Worm (Caenorhabditis elegans): ENCODE results near the gene C50E3.7.

DNA sequence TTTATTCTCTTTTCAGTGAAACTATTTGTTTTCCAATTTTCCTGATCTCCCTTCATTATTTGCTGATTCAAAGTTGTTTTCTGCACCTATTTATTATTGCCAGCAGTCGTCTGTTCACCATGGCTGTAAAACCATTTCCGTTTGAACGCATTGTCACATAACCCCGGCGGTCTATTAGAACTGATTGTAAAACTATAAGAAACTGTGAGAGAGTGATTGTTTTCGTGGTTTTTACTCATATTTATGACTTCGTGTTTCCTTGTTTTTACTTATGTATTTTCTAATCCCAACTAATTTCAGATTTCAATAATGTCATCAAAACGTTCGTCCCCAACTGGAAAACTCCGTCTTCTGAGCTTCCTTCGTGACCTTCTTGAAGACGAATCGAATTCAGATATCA lies 35.2 kb downstream of the C50E3.7 start, which contains the start of gene F19F10.1:
- no peak for TF ChIP-seq F49E8.2 (tag; optimal IDR thresholded peaks at IDR 0.05; ENCODE audit: borderline replicate concordance)
- no peak for TF ChIP-seq nhr-76 (tag; optimal IDR thresholded peaks at IDR 0.05)
- TF ChIP-seq nhr-77 (tag; optimal IDR thresholded peaks at IDR 0.05) = no peak
- no peak for TF ChIP-seq lin-1 (GFP tag; IDR thresholded peaks at IDR 0.05)
- no peak for TF ChIP-seq daf-19 (GFP tag; conservative IDR thresholded peaks at IDR 0.05)
- TF ChIP-seq nhr-25 (tag; optimal IDR thresholded peaks at IDR 0.05; ENCODE audit: borderline replicate concordance, insufficient read depth) = no peak
- no peak for TF ChIP-seq egl-27 (tag; optimal IDR thresholded peaks at IDR 0.05)
- TF ChIP-seq nhr-10 (tag; optimal IDR thresholded peaks at IDR 0.05) = no peak
- no peak for TF ChIP-seq madf-9 (GFP tag; conservative IDR thresholded peaks at IDR 0.05)

Data from whole organism, L4 larva.